Fruit fly (Drosophila melanogaster): ENCODE measurements around the gene sas.

DNA sequence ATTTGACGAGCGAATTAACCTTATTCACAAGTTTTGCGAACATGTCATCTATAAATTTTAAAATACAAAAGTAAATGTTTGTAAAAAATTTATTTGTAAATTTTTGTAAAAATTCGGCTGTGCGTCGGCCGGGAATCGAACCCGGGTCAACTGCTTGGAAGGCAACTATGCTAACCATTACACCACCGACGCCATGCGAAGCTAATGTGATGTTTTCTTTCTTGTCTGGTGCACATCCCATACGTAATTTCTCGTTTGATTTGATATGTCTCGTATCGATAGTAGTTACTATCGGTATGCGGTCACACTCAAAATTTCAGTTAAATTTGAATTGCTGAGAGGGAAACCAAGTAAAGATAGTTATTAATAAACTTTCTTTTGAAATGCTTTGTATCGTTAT is 31.8 kb upstream of the sas start:
- no peak for TF ChIP-seq ttk (optimal IDR thresholded peaks at IDR 0.05)
- TF ChIP-seq insv (optimal IDR thresholded peaks at IDR 0.05), result no peak

All from Kc167 (cell line).